Fruit fly (Drosophila melanogaster) whole organism, embryonic: ENCODE data around the gene CG15143.

ENCODE experiments used
- CG10431 ChIP-seq: fragments of 200-800 bp; sonication (Bioruptor generic); optimal IDR thresholded peaks from 3 replicates; lab custom pipeline; 2018; ENCODE audit warnings: missing biosample characterization, mild to moderate bottlenecking, missing genetic modification characterization
- CG11085 ChIP-seq: fragments of 200-800 bp; sonication (Bioruptor generic); IDR thresholded peaks from 2 replicates; pipeline ENCODE4 v1.3.6; 2022; ENCODE audit warnings: missing biosample characterization, missing genetic modification characterization
- CG12155 ChIP-seq: fragments of 200-800 bp; sonication (Bioruptor generic); optimal IDR thresholded peaks from 3 replicates; lab custom pipeline; 2016; ENCODE audit warnings: missing biosample characterization, missing genetic modification characterization
- CG12236 ChIP-seq: fragments of 200-800 bp; sonication (Bioruptor generic); optimal IDR thresholded peaks from 2 replicates; lab custom pipeline; 2016; ENCODE audit warnings: missing biosample characterization, missing genetic modification characterization
- CG12769 ChIP-seq: fragments of 200-800 bp; sonication (Bioruptor generic); optimal IDR thresholded peaks from 2 replicates; lab custom pipeline; 2019; ENCODE audit warnings: missing biosample characterization, mild to moderate bottlenecking, missing genetic modification characterization, moderate library complexity
- CG13296 ChIP-seq: fragments of 200-800 bp; sonication (Bioruptor generic); optimal IDR thresholded peaks from 3 replicates; lab custom pipeline; 2018; ENCODE audit warnings: missing biosample characterization, mild to moderate bottlenecking, missing genetic modification characterization
- CG13624 ChIP-seq: fragments of 200-800 bp; sonication (Bioruptor generic); optimal IDR thresholded peaks from 2 replicates; lab custom pipeline; 2016; ENCODE audit warnings: missing biosample characterization, missing genetic modification characterization
- CG14441 ChIP-seq: fragments of 200-800 bp; sonication (Bioruptor generic); IDR thresholded peaks from 2 replicates; pipeline ENCODE4 v1.3.6; 2022; ENCODE audit warnings: missing biosample characterization, missing genetic modification characterization
- CG31388 ChIP-seq: fragments of 200-800 bp; sonication (Bioruptor generic); optimal IDR thresholded peaks from 2 replicates; lab custom pipeline; 2016; ENCODE audit warnings: missing biosample characterization, missing genetic modification characterization
- CG34376 ChIP-seq: fragments of 200-800 bp; sonication (Bioruptor generic); optimal IDR thresholded peaks from 2 replicates; lab custom pipeline; 2018; ENCODE audit warnings: missing biosample characterization, mild to moderate bottlenecking, missing genetic modification characterization
- CG34422 ChIP-seq: fragments of 200-800 bp; sonication (Bioruptor generic); IDR thresholded peaks from 3 replicates; pipeline ENCODE4 v1.3.6; 2022; ENCODE audit warnings: missing biosample characterization, missing genetic modification characterization
- CG4424 ChIP-seq: fragments of 200-800 bp; sonication (Bioruptor generic); optimal IDR thresholded peaks from 3 replicates; lab custom pipeline; 2016; ENCODE audit warnings: missing biosample characterization, missing genetic modification characterization
- CG5953 ChIP-seq: fragments of 200-800 bp; sonication (Bioruptor generic); IDR thresholded peaks from 2 replicates; pipeline ENCODE4 v1.3.6; 2022; ENCODE audit warnings: missing biosample characterization, missing genetic modification characterization
- CG6272 ChIP-seq: fragments of 200-800 bp; sonication (Bioruptor generic); IDR thresholded peaks from 2 replicates; pipeline ENCODE4 v1.3.6; 2022; ENCODE audit warnings: missing biosample characterization, missing genetic modification characterization
- CG7271 ChIP-seq: fragments of 200-800 bp; sonication (Bioruptor generic); optimal IDR thresholded peaks from 2 replicates; lab custom pipeline; 2018; ENCODE audit warnings: missing biosample characterization, mild to moderate bottlenecking, missing genetic modification characterization, moderate library complexity
- CG8478 ChIP-seq: fragments of >200 bp; optimal IDR thresholded peaks from 2 replicates; lab custom pipeline; 2018
- CG9727 ChIP-seq: fragments of 200-800 bp; sonication (Bioruptor generic); optimal IDR thresholded peaks from 3 replicates; lab custom pipeline; 2017; ENCODE audit warnings: missing biosample characterization, mild to moderate bottlenecking, missing genetic modification characterization
- Dbx ChIP-seq: fragments of 200-800 bp; sonication (Bioruptor generic); IDR thresholded peaks from 3 replicates; pipeline ENCODE4 v1.3.6; 2022; ENCODE audit warnings: missing biosample characterization, missing genetic modification characterization
- Ets97D ChIP-seq: fragments of 200-800 bp; sonication (Bioruptor generic); optimal IDR thresholded peaks from 3 replicates; lab custom pipeline; 2016; ENCODE audit warnings: missing biosample characterization, missing genetic modification characterization
- Fer2 ChIP-seq: fragments of 200-800 bp; sonication (Bioruptor generic); optimal IDR thresholded peaks from 2 replicates; lab custom pipeline; 2018; ENCODE audit warnings: missing biosample characterization, mild to moderate bottlenecking, missing genetic modification characterization, moderate library complexity
- Hmx ChIP-seq: fragments of 200-800 bp; sonication (Bioruptor generic); optimal IDR thresholded peaks from 2 replicates; lab custom pipeline; 2016; ENCODE audit warnings: missing biosample characterization, missing genetic modification characterization
- Kr ChIP-seq: fragments of 200-800 bp; sonication (Bioruptor generic); optimal IDR thresholded peaks from 2 replicates; lab custom pipeline; 2017; ENCODE audit warnings: missing biosample characterization, mild to moderate bottlenecking, missing genetic modification characterization
- MTF-1 ChIP-seq: fragments of 200-800 bp; sonication (Bioruptor generic); optimal IDR thresholded peaks from 2 replicates; lab custom pipeline; 2018; ENCODE audit warnings: missing biosample characterization, mild to moderate bottlenecking, missing genetic modification characterization, borderline replicate concordance
- Meics ChIP-seq: fragments of 200-800 bp; sonication (Bioruptor generic); optimal IDR thresholded peaks from 2 replicates; lab custom pipeline; 2017; ENCODE audit warnings: missing biosample characterization, mild to moderate bottlenecking, missing genetic modification characterization
- Nf-YB ChIP-seq: fragments of 200-800 bp; sonication (Bioruptor generic); optimal IDR thresholded peaks from 3 replicates; lab custom pipeline; 2019; ENCODE audit warnings: missing biosample characterization, mild to moderate bottlenecking, missing genetic modification characterization, moderate library complexity
- Nf-YC ChIP-seq: fragments of 200-800 bp; optimal IDR thresholded peaks from 3 replicates; lab custom pipeline; 2019; ENCODE audit warnings: missing biosample characterization, mild to moderate bottlenecking, missing genetic modification characterization, moderate library complexity
- Stat92E ChIP-seq, 3 experiments: fragments of >200 bp in 2 of 3; fragments of 200-800 bp in 1 of 3; sonication (Bioruptor generic) in 1 of 3; optimal IDR thresholded peaks; 2 replicates each; lab custom pipeline; 2017 to 2019; ENCODE audit warnings: missing biosample characterization in 3 of 3, missing genetic modification characterization in 3 of 3, mild to moderate bottlenecking in 1 of 3, moderate library complexity in 1 of 3
- Taf1 ChIP-seq: fragments of 200-800 bp; sonication (Bioruptor generic); IDR thresholded peaks from 2 replicates; pipeline ENCODE4 v1.3.6; 2022; ENCODE audit warnings: missing biosample characterization, missing genetic modification characterization
- Tbp ChIP-seq: fragments of >200 bp; optimal IDR thresholded peaks from 2 replicates; lab custom pipeline; 2018; ENCODE audit warnings: missing biosample characterization, missing genetic modification characterization
- ac ChIP-seq: fragments of 200-800 bp; sonication (Bioruptor generic); optimal IDR thresholded peaks from 3 replicates; lab custom pipeline; 2017; ENCODE audit warnings: missing biosample characterization, mild to moderate bottlenecking, missing genetic modification characterization
- ap ChIP-seq: fragments of 200-800 bp; sonication (Bioruptor generic); IDR thresholded peaks from 2 replicates; pipeline ENCODE4 v1.3.6; 2022; ENCODE audit warnings: missing biosample characterization, missing genetic modification characterization
- bbx ChIP-seq: fragments of 200-800 bp; sonication (Bioruptor generic); IDR thresholded peaks from 2 replicates; pipeline ENCODE4 v1.3.6; 2022; ENCODE audit warnings: missing biosample characterization, missing genetic modification characterization; ENCODE audit not compliant: partially characterized antibody
- cwo ChIP-seq: fragments of 200-800 bp; sonication (Bioruptor generic); optimal IDR thresholded peaks from 3 replicates; lab custom pipeline; 2017; ENCODE audit warnings: missing biosample characterization, missing genetic modification characterization, mild to moderate bottlenecking, moderate library complexity, missing genetic modification reagents
- emc ChIP-seq: fragments of 200-800 bp; sonication (Bioruptor generic); optimal IDR thresholded peaks from 2 replicates; lab custom pipeline; 2016; ENCODE audit warnings: missing biosample characterization, missing genetic modification characterization
- ems ChIP-seq: fragments of 200-800 bp; sonication (Bioruptor generic); optimal IDR thresholded peaks from 3 replicates; lab custom pipeline; 2016; ENCODE audit warnings: missing biosample characterization, missing genetic modification characterization
- fd96Cb ChIP-seq: fragments of 200-800 bp; sonication (Bioruptor generic); optimal IDR thresholded peaks from 2 replicates; lab custom pipeline; 2018; ENCODE audit warnings: missing biosample characterization, mild to moderate bottlenecking, missing genetic modification characterization, moderate library complexity
- hkb ChIP-seq, 2 experiments: fragments of 200-800 bp in 1 of 2; fragments of >200 bp in 1 of 2; sonication (Bioruptor generic) in 1 of 2; IDR thresholded peaks in 1 of 2; optimal IDR thresholded peaks in 1 of 2; 2 replicates each; pipeline versions ENCODE4 v1.3.6 to Lab custom; 2017 to 2022; ENCODE audit warnings: missing biosample characterization in 1 of 2, missing genetic modification characterization in 1 of 2
- inv ChIP-seq: fragments of 200-800 bp; sonication (Bioruptor generic); IDR thresholded peaks from 2 replicates; pipeline ENCODE4 v1.3.6; 2022; ENCODE audit warnings: missing biosample characterization, missing genetic modification characterization; ENCODE audit not compliant: partially characterized antibody
- kay ChIP-seq: fragments of 200-800 bp; sonication (Bioruptor generic); optimal IDR thresholded peaks from 2 replicates; lab custom pipeline; 2016; ENCODE audit warnings: missing biosample characterization, missing genetic modification characterization
- mirr ChIP-seq: fragments of 200-800 bp; sonication (Bioruptor generic); optimal IDR thresholded peaks from 3 replicates; lab custom pipeline; 2018; ENCODE audit warnings: missing biosample characterization, mild to moderate bottlenecking, missing genetic modification characterization
- otp ChIP-seq: fragments of 200-800 bp; sonication (Bioruptor generic); IDR thresholded peaks from 3 replicates; pipeline ENCODE4, ENCODE4 v1.3.6; 2022; ENCODE audit warnings: missing biosample characterization, missing genetic modification characterization
- pho ChIP-seq: fragments of 200-800 bp; sonication (Bioruptor generic); optimal IDR thresholded peaks from 2 replicates; lab custom pipeline; 2016; ENCODE audit warnings: missing biosample characterization, missing genetic modification characterization
- phol ChIP-seq: fragments of 200-800 bp; sonication (Bioruptor generic); optimal IDR thresholded peaks from 3 replicates; lab custom pipeline; 2018; ENCODE audit warnings: missing biosample characterization, mild to moderate bottlenecking, missing genetic modification characterization, moderate library complexity
- pzg ChIP-seq: fragments of 200-800 bp; sonication (Bioruptor generic); optimal IDR thresholded peaks from 3 replicates; lab custom pipeline; 2018; ENCODE audit warnings: missing biosample characterization, mild to moderate bottlenecking, missing genetic modification characterization, moderate library complexity
- ro ChIP-seq: fragments of 200-800 bp; sonication (Bioruptor generic); IDR thresholded peaks from 2 replicates; pipeline ENCODE4 v1.3.6; 2022; ENCODE audit warnings: missing biosample characterization, missing genetic modification characterization
- scrt ChIP-seq: fragments of 200-800 bp; sonication (Bioruptor generic); optimal IDR thresholded peaks from 2 replicates; lab custom pipeline; 2018; ENCODE audit warnings: missing biosample characterization, mild to moderate bottlenecking, missing genetic modification characterization, moderate library complexity
- sd ChIP-seq: fragments of 200-800 bp; sonication (Bioruptor generic); optimal IDR thresholded peaks from 3 replicates; lab custom pipeline; 2018; ENCODE audit warnings: missing biosample characterization, mild to moderate bottlenecking, missing genetic modification characterization, moderate library complexity
- tgo ChIP-seq: fragments of 200-800 bp; sonication (Bioruptor generic); IDR thresholded peaks from 3 replicates; pipeline ENCODE4 v1.3.6; 2022; ENCODE audit warnings: missing biosample characterization, missing genetic modification characterization
- unc-4 ChIP-seq: fragments of 200-800 bp; sonication (Bioruptor generic); IDR thresholded peaks from 2 replicates; pipeline ENCODE4 v1.3.6; 2022; ENCODE audit warnings: missing biosample characterization, missing genetic modification characterization; ENCODE audit not compliant: partially characterized antibody
- zfh1 ChIP-seq: fragments of 200-800 bp; sonication (Bioruptor generic); IDR thresholded peaks from 3 replicates; pipeline ENCODE4 v1.3.6; 2022; ENCODE audit warnings: missing biosample characterization, missing genetic modification characterization

Gene CG15143

dm6 chr2L:17558111-17558773 lies 33.9 kb upstream of the CG15143 start (continued):
- no peak for TF ChIP-seq bbx
- peak; percentile 17 for TF ChIP-seq scrt (GFP tag; lab: Kevin White, UChicago)
- TF ChIP-seq kay (GFP tag; lab: Kevin White, UChicago) = no peak
- no peak for TF ChIP-seq CG34376 (GFP tag; lab: Kevin White, UChicago)
- TF ChIP-seq CG10431 (GFP tag; lab: Kevin White, UChicago) = no peak
- TF ChIP-seq CG4424 (GFP tag; lab: Kevin White, UChicago) = no peak
- no peak for TF ChIP-seq ap
- TF ChIP-seq ems (GFP tag; lab: Kevin White, UChicago) = no peak
- TF ChIP-seq pzg (GFP tag; lab: Kevin White, UChicago) = no peak
- peak; percentile 23 for TF ChIP-seq mirr
- no peak for TF ChIP-seq CG8478 (lab: Kevin White, UChicago)
- TF ChIP-seq CG34422 (GFP tag; lab: Robert Waterston, UW) = no peak
- no peak for TF ChIP-seq ro (GFP tag; lab: Robert Waterston, UW)
- TF ChIP-seq emc (GFP tag; lab: Kevin White, UChicago) = no peak
- no peak for TF ChIP-seq tgo
- TF ChIP-seq inv (GFP tag; lab: Robert Waterston, UW) = no peak
- TF ChIP-seq CG13624 (GFP tag; lab: Kevin White, UChicago) = no peak
- TF ChIP-seq CG31388 (GFP tag; lab: Kevin White, UChicago) = no peak
- TF ChIP-seq CG6272 (GFP tag; lab: Robert Waterston, UW) = no peak
- TF ChIP-seq phol = no peak
- TF ChIP-seq CG7271 (tag; lab: Kevin White, UChicago) = no peak
- TF ChIP-seq Meics (GFP tag; lab: Kevin White, UChicago) = peak; percentile 71
- no peak for TF ChIP-seq CG12155 (GFP tag; lab: Kevin White, UChicago)
- no peak for TF ChIP-seq unc-4
- TF ChIP-seq sd = peak; percentile 42
- TF ChIP-seq hkb (optimal IDR thresholded peaks at IDR 0.05; lab: Kevin White, UChicago) = no peak
- no peak for TF ChIP-seq hkb (GFP tag; IDR thresholded peaks at IDR 0.05; lab: Robert Waterston, UW)
- no peak for TF ChIP-seq Tbp (GFP tag; lab: Kevin White, UChicago)
- no peak for TF ChIP-seq otp (GFP tag; lab: Robert Waterston, UW)
- TF ChIP-seq CG12236 = no peak
- peak; percentile 30 for TF ChIP-seq Nf-YC (tag; lab: Kevin White, UChicago)
- 0 out of 2 replicates have a peak, but pooled peaks have one; percentile 8 for TF ChIP-seq CG11085 (GFP tag; lab: Robert Waterston, UW)
- peak; percentile 32 for TF ChIP-seq cwo (GFP tag; lab: Kevin White, UChicago)
- TF ChIP-seq Nf-YB = peak; percentile 31
- TF ChIP-seq Stat92E (GFP tag; optimal IDR thresholded peaks at IDR 0.05; lab: Kevin White, UChicago) = no peak
- TF ChIP-seq CG13296 (GFP tag; lab: Kevin White, UChicago) = peak; percentile 61
- peak; percentile 43 for TF ChIP-seq CG9727
- TF ChIP-seq Dbx (GFP tag; lab: Robert Waterston, UW) = 0 out of 3 replicates have a peak, but pooled peaks have one; percentile 13
- no peak for TF ChIP-seq MTF-1 (GFP tag; lab: Kevin White, UChicago)
- TF ChIP-seq pho = no peak
- no peak for TF ChIP-seq Ets97D (GFP tag; lab: Kevin White, UChicago)
- peak; percentile 4 for TF ChIP-seq fd96Cb (tag; lab: Kevin White, UChicago)
- TF ChIP-seq Fer2 (tag; lab: Kevin White, UChicago) = no peak
- TF ChIP-seq Taf1 (GFP tag; lab: Robert Waterston, UW) = no peak
- TF ChIP-seq ac (GFP tag; lab: Kevin White, UChicago) = no peak
- no peak for TF ChIP-seq CG5953 (GFP tag; lab: Robert Waterston, UW)
- no peak for TF ChIP-seq CG14441 (GFP tag; lab: Robert Waterston, UW)
- TF ChIP-seq Kr (GFP tag; lab: Kevin White, UChicago) = no peak
- TF ChIP-seq zfh1 (GFP tag; lab: Robert Waterston, UW) = no peak
- no peak for TF ChIP-seq CG12769
- TF ChIP-seq Hmx (GFP tag; lab: Kevin White, UChicago) = no peak
